Fruit fly (Drosophila melanogaster) whole organism, embryonic: ENCODE measurements around the gene His3.3A.

Experiments
- Asciz ChIP-seq: fragments of 200-800 bp; sonication (Bioruptor generic); optimal IDR thresholded peaks from 2 replicates; lab custom pipeline; 2017; ENCODE audit warnings: missing biosample characterization, mild to moderate bottlenecking, missing genetic modification characterization, missing genetic modification reagents
- C15 ChIP-seq: fragments of 200-800 bp; sonication (Bioruptor generic); IDR thresholded peaks from 3 replicates; pipeline ENCODE4 v1.3.6; 2022; ENCODE audit warnings: missing biosample characterization, missing genetic modification characterization
- CG10147 ChIP-seq: fragments of 200-800 bp; sonication (Bioruptor generic); optimal IDR thresholded peaks from 2 replicates; lab custom pipeline; 2019; ENCODE audit warnings: missing biosample characterization, mild to moderate bottlenecking, missing genetic modification characterization, moderate library complexity
- CG10431 ChIP-seq: fragments of 200-800 bp; sonication (Bioruptor generic); optimal IDR thresholded peaks from 3 replicates; lab custom pipeline; 2018; ENCODE audit warnings: missing biosample characterization, mild to moderate bottlenecking, missing genetic modification characterization
- CG11456 ChIP-seq: fragments of 200-800 bp; sonication (Bioruptor generic); IDR thresholded peaks from 3 replicates; pipeline ENCODE4 v1.3.6; 2022; ENCODE audit warnings: missing biosample characterization, missing genetic modification characterization
- CG11723 ChIP-seq: fragments of 200-800 bp; sonication (Bioruptor generic); optimal IDR thresholded peaks from 2 replicates; lab custom pipeline; 2017; ENCODE audit warnings: missing biosample characterization, mild to moderate bottlenecking, missing genetic modification characterization
- CG12071 ChIP-seq: fragments of 200-800 bp; sonication (Bioruptor generic); optimal IDR thresholded peaks from 3 replicates; lab custom pipeline; 2018; ENCODE audit warnings: missing biosample characterization, mild to moderate bottlenecking, missing genetic modification characterization
- CG12219 ChIP-seq: fragments of 200-800 bp; sonication (Bioruptor generic); optimal IDR thresholded peaks from 3 replicates; lab custom pipeline; 2018; ENCODE audit warnings: missing biosample characterization, mild to moderate bottlenecking, missing genetic modification characterization
- CG12299 ChIP-seq: fragments of 200-800 bp; sonication (Bioruptor generic); optimal IDR thresholded peaks from 2 replicates; lab custom pipeline; 2018; ENCODE audit warnings: missing biosample characterization, mild to moderate bottlenecking, missing genetic modification characterization
- CG12769 ChIP-seq: fragments of 200-800 bp; sonication (Bioruptor generic); optimal IDR thresholded peaks from 2 replicates; lab custom pipeline; 2019; ENCODE audit warnings: missing biosample characterization, mild to moderate bottlenecking, missing genetic modification characterization, moderate library complexity
- CG14860 ChIP-seq: fragments of 200-800 bp; sonication (Bioruptor generic); IDR thresholded peaks from 3 replicates; pipeline ENCODE4 v1.3.6; 2022; ENCODE audit warnings: missing biosample characterization, missing genetic modification characterization; ENCODE audit not compliant: partially characterized antibody
- CG2129 ChIP-seq: fragments of 200-800 bp; sonication (Bioruptor generic); IDR thresholded peaks from 2 replicates; pipeline ENCODE4 v1.3.6; 2022; ENCODE audit warnings: missing biosample characterization, missing genetic modification characterization; ENCODE audit not compliant: partially characterized antibody
- CG2199 ChIP-seq: fragments of 200-800 bp; sonication (Bioruptor generic); IDR thresholded peaks from 3 replicates; pipeline ENCODE4 v1.3.6; 2022; ENCODE audit warnings: missing biosample characterization, missing genetic modification characterization
- CG32767 ChIP-seq: fragments of 200-800 bp; sonication (Bioruptor generic); IDR thresholded peaks from 2 replicates; pipeline ENCODE4 v1.3.6; 2022; ENCODE audit warnings: missing biosample characterization, missing genetic modification characterization
- CG33557 ChIP-seq: fragments of 200-800 bp; sonication (Bioruptor generic); optimal IDR thresholded peaks from 2 replicates; lab custom pipeline; 2019; ENCODE audit warnings: missing biosample characterization, mild to moderate bottlenecking, missing genetic modification characterization, moderate library complexity
- CG4707 ChIP-seq: fragments of 200-800 bp; sonication (Bioruptor generic); optimal IDR thresholded peaks from 2 replicates; lab custom pipeline; 2018; ENCODE audit warnings: missing biosample characterization, mild to moderate bottlenecking, missing genetic modification characterization, moderate library complexity
- CG4820 ChIP-seq: fragments of 200-800 bp; sonication (Bioruptor generic); optimal IDR thresholded peaks from 3 replicates; lab custom pipeline; 2016; ENCODE audit warnings: missing biosample characterization, missing genetic modification characterization
- CG6272 ChIP-seq: fragments of 200-800 bp; sonication (Bioruptor generic); IDR thresholded peaks from 2 replicates; pipeline ENCODE4 v1.3.6; 2022; ENCODE audit warnings: missing biosample characterization, missing genetic modification characterization
- CG7987 ChIP-seq: fragments of 200-800 bp; sonication (Bioruptor generic); optimal IDR thresholded peaks from 2 replicates; lab custom pipeline; 2018; ENCODE audit warnings: missing biosample characterization, mild to moderate bottlenecking, missing genetic modification characterization, moderate library complexity
- CG8388 ChIP-seq: fragments of 200-800 bp; sonication (Bioruptor generic); optimal IDR thresholded peaks from 2 replicates; lab custom pipeline; 2019; ENCODE audit warnings: missing biosample characterization, mild to moderate bottlenecking, missing genetic modification characterization, moderate library complexity
- CG9876 ChIP-seq: fragments of 200-800 bp; sonication (Bioruptor generic); optimal IDR thresholded peaks from 2 replicates; lab custom pipeline; 2016; ENCODE audit warnings: missing biosample characterization, missing genetic modification characterization
- ERR ChIP-seq: fragments of 200-800 bp; sonication (Bioruptor generic); optimal IDR thresholded peaks from 2 replicates; lab custom pipeline; 2016; ENCODE audit warnings: missing biosample characterization, missing genetic modification characterization
- Hmx ChIP-seq: fragments of 200-800 bp; sonication (Bioruptor generic); optimal IDR thresholded peaks from 2 replicates; lab custom pipeline; 2016; ENCODE audit warnings: missing biosample characterization, missing genetic modification characterization
- Jarid2 ChIP-seq: fragments of 200-800 bp; sonication (Bioruptor generic); optimal IDR thresholded peaks from 3 replicates; lab custom pipeline; 2017; ENCODE audit warnings: mild to moderate bottlenecking, missing biosample characterization, missing genetic modification reagents, missing genetic modification characterization
- Kr ChIP-seq: fragments of 200-800 bp; sonication (Bioruptor generic); optimal IDR thresholded peaks from 2 replicates; lab custom pipeline; 2017; ENCODE audit warnings: missing biosample characterization, mild to moderate bottlenecking, missing genetic modification characterization
- Max ChIP-seq: fragments of 200-800 bp; sonication (Bioruptor generic); optimal IDR thresholded peaks from 2 replicates; lab custom pipeline; 2016; ENCODE audit warnings: missing biosample characterization, mild to moderate bottlenecking, missing genetic modification characterization
- Mes4 ChIP-seq: fragments of 200-800 bp; sonication (Bioruptor generic); optimal IDR thresholded peaks from 2 replicates; lab custom pipeline; 2016; ENCODE audit warnings: missing biosample characterization, missing genetic modification characterization
- NC2α ChIP-seq: fragments of 200-800 bp; sonication (Bioruptor generic); optimal IDR thresholded peaks from 2 replicates; lab custom pipeline; 2016; ENCODE audit warnings: missing biosample characterization, missing genetic modification characterization
- NFAT ChIP-seq: fragments of 200-800 bp; sonication (Bioruptor generic); IDR thresholded peaks from 2 replicates; pipeline ENCODE4 v1.3.6; 2022; ENCODE audit warnings: missing biosample characterization, missing genetic modification characterization
- Opbp ChIP-seq: fragments of 200-800 bp; sonication (Bioruptor generic); IDR thresholded peaks from 3 replicates; pipeline ENCODE4 v1.3.6; 2022; ENCODE audit warnings: missing biosample characterization, missing genetic modification characterization; ENCODE audit not compliant: partially characterized antibody
- Optix ChIP-seq: fragments of 200-800 bp; sonication (Bioruptor generic); IDR thresholded peaks from 3 replicates; pipeline ENCODE4 v1.3.6; 2022; ENCODE audit warnings: missing biosample characterization, missing genetic modification characterization
- Ptx1 ChIP-seq: fragments of 200-800 bp; sonication (Bioruptor generic); IDR thresholded peaks from 2 replicates; pipeline ENCODE4 v1.3.6; 2022; ENCODE audit warnings: missing biosample characterization, missing genetic modification characterization
- Six4 ChIP-seq: fragments of 200-800 bp; sonication (Bioruptor generic); optimal IDR thresholded peaks from 2 replicates; lab custom pipeline; 2016; ENCODE audit warnings: missing biosample characterization, missing genetic modification characterization
- bigmax ChIP-seq: fragments of 200-800 bp; sonication (Bioruptor generic); optimal IDR thresholded peaks from 2 replicates; lab custom pipeline; 2018; ENCODE audit warnings: missing biosample characterization, mild to moderate bottlenecking, missing genetic modification characterization
- bowl ChIP-seq: fragments of 200-800 bp; sonication (Bioruptor generic); IDR thresholded peaks from 2 replicates; pipeline ENCODE4 v1.3.6; 2022; ENCODE audit warnings: missing biosample characterization, missing genetic modification characterization
- gcm ChIP-seq: fragments of 200-800 bp; sonication (Bioruptor generic); optimal IDR thresholded peaks from 2 replicates; lab custom pipeline; 2019; ENCODE audit warnings: missing biosample characterization, mild to moderate bottlenecking, missing genetic modification characterization, moderate library complexity
- grau ChIP-seq: fragments of 200-800 bp; optimal IDR thresholded peaks from 3 replicates; lab custom pipeline; 2019; ENCODE audit warnings: missing biosample characterization, mild to moderate bottlenecking, missing genetic modification characterization, moderate library complexity
- gsb-n ChIP-seq: fragments of 200-800 bp; sonication (Bioruptor generic); optimal IDR thresholded peaks from 3 replicates; lab custom pipeline; 2018; ENCODE audit warnings: missing biosample characterization, mild to moderate bottlenecking, missing genetic modification characterization
- hth ChIP-seq: fragments of >200 bp; optimal IDR thresholded peaks from 2 replicates; lab custom pipeline; 2017; ENCODE audit warnings: inconsistent platforms
- lilli ChIP-seq: fragments of 200-800 bp; sonication (Bioruptor generic); optimal IDR thresholded peaks from 3 replicates; lab custom pipeline; 2016; ENCODE audit warnings: missing biosample characterization, missing genetic modification characterization
- mld ChIP-seq: fragments of 200-800 bp; sonication (Bioruptor generic); IDR thresholded peaks from 3 replicates; pipeline ENCODE4 v1.3.6; 2022; ENCODE audit warnings: missing biosample characterization, missing genetic modification characterization; ENCODE audit not compliant: partially characterized antibody
- nmo ChIP-seq: fragments of 200-800 bp; sonication (Bioruptor generic); optimal IDR thresholded peaks from 2 replicates; lab custom pipeline; 2018; ENCODE audit warnings: missing biosample characterization, mild to moderate bottlenecking, missing genetic modification characterization, moderate library complexity
- nom ChIP-seq: fragments of 200-800 bp; sonication (Bioruptor generic); optimal IDR thresholded peaks from 2 replicates; lab custom pipeline; 2017; ENCODE audit warnings: missing biosample characterization, missing genetic modification characterization, mild to moderate bottlenecking, moderate library complexity, missing genetic modification reagents
- prd ChIP-seq, 3 experiments: fragments of >200 bp in 2 of 3; fragments of 200-800 bp in 1 of 3; sonication (Bioruptor generic) in 1 of 3; optimal IDR thresholded peaks in 2 of 3; IDR thresholded peaks in 1 of 3; 2 replicates in 2 of 3; 3 replicates in 1 of 3; pipeline versions ENCODE4 v1.3.6 to Lab custom; 2017 to 2022; ENCODE audit warnings: missing biosample characterization in 1 of 3, missing genetic modification characterization in 1 of 3
- sob ChIP-seq: fragments of 200-800 bp; sonication (Bioruptor generic); IDR thresholded peaks from 2 replicates; pipeline ENCODE4 v1.3.6; 2022; ENCODE audit warnings: missing biosample characterization, missing genetic modification characterization
- sqz ChIP-seq: fragments of 200-800 bp; sonication (Bioruptor generic); optimal IDR thresholded peaks from 3 replicates; lab custom pipeline; 2018; ENCODE audit warnings: missing biosample characterization, mild to moderate bottlenecking, missing genetic modification characterization
- stwl ChIP-seq: fragments of 200-800 bp; sonication (Bioruptor generic); optimal IDR thresholded peaks from 3 replicates; lab custom pipeline; 2018; ENCODE audit warnings: missing biosample characterization, mild to moderate bottlenecking, missing genetic modification characterization, moderate library complexity
- zen ChIP-seq: fragments of 200-800 bp; sonication (Bioruptor generic); optimal IDR thresholded peaks from 3 replicates; lab custom pipeline; 2018; ENCODE audit warnings: missing biosample characterization, mild to moderate bottlenecking, missing genetic modification characterization, moderate library complexity
- zf30C ChIP-seq: fragments of 200-800 bp; sonication (Bioruptor generic); optimal IDR thresholded peaks from 3 replicates; lab custom pipeline; 2018; ENCODE audit warnings: missing biosample characterization, mild to moderate bottlenecking, missing genetic modification characterization
- zfh1 ChIP-seq: fragments of 200-800 bp; sonication (Bioruptor generic); IDR thresholded peaks from 3 replicates; pipeline ENCODE4 v1.3.6; 2022; ENCODE audit warnings: missing biosample characterization, missing genetic modification characterization

The His3.3A gene

dm6 chr2L:5042076-5042475 lies 12.8 kb upstream of the His3.3A start (continued):
- TF ChIP-seq bowl (no peak), Optix (GFP tag; lab: Robert Waterston, UW) (no peak), grau (peak; percentile 42), CG33557 (peak; percentile 29), Kr (GFP tag; lab: Kevin White, UChicago) (no peak), Opbp (GFP tag; lab: Robert Waterston, UW) (no peak), zf30C (GFP tag; lab: Kevin White, UChicago) (peak; percentile 43), bigmax (GFP tag; lab: Kevin White, UChicago) (no peak), Ptx1 (GFP tag; lab: Robert Waterston, UW) (no peak), CG2199 (GFP tag; lab: Robert Waterston, UW) (no peak), sob (GFP tag; lab: Robert Waterston, UW) (no peak), Asciz (GFP tag; lab: Kevin White, UChicago) (no peak), Jarid2 (no peak), mld (GFP tag; lab: Robert Waterston, UW) (no peak), ERR (GFP tag; lab: Kevin White, UChicago) (no peak), gsb-n (no peak)
- TF ChIP-seq, all 482 proteins: peak for 66

- TF ChIP-seq CG10147 = no peak
- TF ChIP-seq CG12219 (GFP tag; lab: Kevin White, UChicago) = no peak
- no peak for TF ChIP-seq Hmx (GFP tag; lab: Kevin White, UChicago)
- no peak for TF ChIP-seq CG32767
- TF ChIP-seq CG10431 (GFP tag; lab: Kevin White, UChicago) = no peak
- TF ChIP-seq NC2α (GFP tag; lab: Kevin White, UChicago) = peak; percentile 8
- TF ChIP-seq CG2129 (GFP tag; lab: Robert Waterston, UW) = no peak
- TF ChIP-seq CG14860 (GFP tag; lab: Robert Waterston, UW) = 0 out of 3 replicates have a peak, but pooled peaks have one; percentile 20
- no peak for TF ChIP-seq C15 (GFP tag; lab: Robert Waterston, UW)
- TF ChIP-seq gcm (GFP tag; lab: Kevin White, UChicago) = no peak
- TF ChIP-seq CG11723 (GFP tag; lab: Kevin White, UChicago) = no peak
- no peak for TF ChIP-seq CG6272 (GFP tag; lab: Robert Waterston, UW)
- TF ChIP-seq CG12299 = peak; percentile 4
- no peak for TF ChIP-seq Six4
- TF ChIP-seq CG11456 (GFP tag; lab: Robert Waterston, UW) = peak; percentile 83
- no peak for TF ChIP-seq CG12071 (GFP tag; lab: Kevin White, UChicago)
- TF ChIP-seq CG9876 (GFP tag; lab: Kevin White, UChicago) = peak; percentile 60
- TF ChIP-seq stwl (tag; lab: Kevin White, UChicago) = peak; percentile 94
- peak; percentile 11 for TF ChIP-seq Mes4 (GFP tag; lab: Kevin White, UChicago)
- no peak for TF ChIP-seq prd (optimal IDR thresholded peaks at IDR 0.05; lab: Kevin White, UChicago)
- TF ChIP-seq prd (GFP tag; IDR thresholded peaks at IDR 0.05; lab: Robert Waterston, UW) = peak; percentile 40; the same call in 1 of the 3 replicates
- TF ChIP-seq zfh1 (GFP tag; lab: Robert Waterston, UW) = peak; percentile 57; the same call in 2 of the 3 replicates
- peak; percentile 75 for TF ChIP-seq lilli
- TF ChIP-seq sqz = peak; percentile 23
- TF ChIP-seq hth = no peak
- peak; percentile 50 for TF ChIP-seq Max
- no peak for TF ChIP-seq CG8388 (GFP tag; lab: Kevin White, UChicago)
- TF ChIP-seq nmo = peak; percentile 59
- peak; percentile 61 for TF ChIP-seq CG7987 (GFP tag; lab: Kevin White, UChicago)
- TF ChIP-seq CG4820 (GFP tag; lab: Kevin White, UChicago) = peak; percentile 16
- peak; percentile 46 for TF ChIP-seq zen
- TF ChIP-seq nom (GFP tag; lab: Kevin White, UChicago) = peak; percentile 37
- TF ChIP-seq NFAT (GFP tag; lab: Robert Waterston, UW) = peak; percentile 71
- TF ChIP-seq bowl = no peak
- peak; percentile 19 for TF ChIP-seq CG4707 (GFP tag; lab: Kevin White, UChicago)
- TF ChIP-seq CG12769 (tag; lab: Kevin White, UChicago) = peak; percentile 61
Observed at dm6 chr2L:5043043-5043442, 11.8 kb upstream of the His3.3A start, which contains the start of the genes CG33995, CG44000 and CG44001. TSS of gene CG33995 (plus strand) at chr2L:5043270. TSS of gene CG44000 (plus strand) at chr2L:5043270. TSS of gene CG44001 (plus strand) at chr2L:5043270.
